Fruit fly (Drosophila melanogaster) whole organism, prepupa: ENCODE measurements around the gene HP1c.

Experiments
- Blimp-1 ChIP-seq: fragments of 200-800 bp; sonication (Bioruptor generic); optimal IDR thresholded peaks from 3 replicates; lab custom pipeline; 2017; ENCODE audit warnings: missing biosample characterization, missing genetic modification characterization, mild to moderate bottlenecking, moderate library complexity, missing genetic modification reagents
- CG10669 ChIP-seq: fragments of 200-800 bp; sonication (Bioruptor generic); optimal IDR thresholded peaks from 3 replicates; lab custom pipeline; 2018; ENCODE audit warnings: missing biosample characterization, mild to moderate bottlenecking, missing genetic modification characterization, moderate library complexity
- CG11902 ChIP-seq: fragments of 200-800 bp; sonication (Bioruptor generic); optimal IDR thresholded peaks from 3 replicates; lab custom pipeline; 2016; ENCODE audit warnings: missing biosample characterization, missing genetic modification characterization
- CG16779 ChIP-seq: fragments of 200-800 bp; sonication (Bioruptor generic); optimal IDR thresholded peaks from 3 replicates; lab custom pipeline; 2017; ENCODE audit warnings: missing biosample characterization, mild to moderate bottlenecking, missing genetic modification characterization
- CG31627 ChIP-seq: fragments of 200-800 bp; sonication (Bioruptor generic); optimal IDR thresholded peaks from 3 replicates; lab custom pipeline; 2016; ENCODE audit warnings: missing biosample characterization, missing genetic modification characterization
- CG34406 ChIP-seq: fragments of 200-800 bp; sonication (Bioruptor generic); optimal IDR thresholded peaks from 3 replicates; lab custom pipeline; 2016; ENCODE audit warnings: missing biosample characterization, missing genetic modification characterization
- CG6163 ChIP-seq: fragments of 200-800 bp; sonication (Bioruptor generic); IDR thresholded peaks from 3 replicates; pipeline ENCODE4 v1.3.6; 2022; ENCODE audit warnings: missing biosample characterization, missing genetic modification characterization
- CG6276 ChIP-seq: fragments of 200-800 bp; sonication (Bioruptor generic); optimal IDR thresholded peaks from 2 replicates; lab custom pipeline; 2017; ENCODE audit warnings: missing biosample characterization, mild to moderate bottlenecking, missing genetic modification characterization
- CG6792 ChIP-seq: fragments of 200-800 bp; sonication (Bioruptor generic); optimal IDR thresholded peaks from 3 replicates; lab custom pipeline; 2016; ENCODE audit warnings: missing biosample characterization, missing genetic modification characterization
- CG6808 ChIP-seq: fragments of 200-800 bp; sonication (Bioruptor generic); optimal IDR thresholded peaks from 3 replicates; lab custom pipeline; 2017; ENCODE audit warnings: missing biosample characterization, missing genetic modification characterization, mild to moderate bottlenecking, moderate library complexity, missing genetic modification reagents
- CG6854 ChIP-seq: fragments of 200-800 bp; sonication (Bioruptor generic); optimal IDR thresholded peaks from 2 replicates; lab custom pipeline; 2017; ENCODE audit warnings: missing biosample characterization, mild to moderate bottlenecking, missing genetic modification characterization
- CG7368 ChIP-seq: fragments of 200-800 bp; sonication (Bioruptor generic); optimal IDR thresholded peaks from 3 replicates; lab custom pipeline; 2016; ENCODE audit warnings: missing biosample characterization, missing genetic modification characterization
- CG8119 ChIP-seq: fragments of 200-800 bp; sonication (Bioruptor generic); IDR thresholded peaks from 3 replicates; pipeline ENCODE4 v1.3.6; 2022; ENCODE audit warnings: missing biosample characterization, missing genetic modification characterization
- CG8319 ChIP-seq: fragments of 200-800 bp; sonication (Bioruptor generic); optimal IDR thresholded peaks from 3 replicates; lab custom pipeline; 2016; ENCODE audit warnings: missing biosample characterization, missing genetic modification characterization
- Eip75B ChIP-seq: fragments of 200-800 bp; sonication (Bioruptor generic); optimal IDR thresholded peaks from 3 replicates; lab custom pipeline; 2016; ENCODE audit warnings: missing biosample characterization, missing genetic modification characterization
- Eip93F ChIP-seq: fragments of 200-800 bp; sonication (Bioruptor generic); optimal IDR thresholded peaks from 2 replicates; lab custom pipeline; 2016; ENCODE audit warnings: missing biosample characterization, mild to moderate bottlenecking, missing genetic modification characterization
- Ets96B ChIP-seq: fragments of 200-800 bp; optimal IDR thresholded peaks from 2 replicates; lab custom pipeline; 2019; ENCODE audit warnings: missing biosample characterization, mild to moderate bottlenecking, missing genetic modification characterization, moderate library complexity
- Hr38 ChIP-seq: sonication (Bioruptor generic); optimal IDR thresholded peaks from 2 replicates; lab custom pipeline; 2016; ENCODE audit warnings: missing biosample characterization, missing genetic modification characterization
- Hr39 ChIP-seq: fragments of 200-800 bp; sonication (Bioruptor generic); optimal IDR thresholded peaks from 2 replicates; lab custom pipeline; 2016; ENCODE audit warnings: missing biosample characterization, missing genetic modification characterization
- Hr4 ChIP-seq: fragments of 200-800 bp; sonication (Bioruptor generic); optimal IDR thresholded peaks from 3 replicates; lab custom pipeline; 2016; ENCODE audit warnings: missing biosample characterization, missing genetic modification characterization
- Met ChIP-seq: fragments of 200-800 bp; sonication (Bioruptor generic); optimal IDR thresholded peaks from 3 replicates; lab custom pipeline; 2016; ENCODE audit warnings: missing biosample characterization, missing genetic modification characterization
- OdsH ChIP-seq: fragments of 200-800 bp; sonication (Bioruptor generic); optimal IDR thresholded peaks from 3 replicates; lab custom pipeline; 2016; ENCODE audit warnings: missing biosample characterization, missing genetic modification characterization
- Sox102F ChIP-seq: fragments of 200-800 bp; sonication (Bioruptor generic); optimal IDR thresholded peaks from 2 replicates; lab custom pipeline; 2016; ENCODE audit warnings: missing biosample characterization, mild to moderate bottlenecking, missing genetic modification characterization
- Sox14 ChIP-seq: fragments of 200-800 bp; sonication (Bioruptor generic); optimal IDR thresholded peaks from 3 replicates; lab custom pipeline; 2016; ENCODE audit warnings: missing biosample characterization, missing genetic modification characterization
- achi ChIP-seq: fragments of 200-800 bp; sonication (Bioruptor generic); optimal IDR thresholded peaks from 3 replicates; lab custom pipeline; 2016; ENCODE audit warnings: missing biosample characterization, missing genetic modification characterization
- cyc ChIP-seq: fragments of 200-800 bp; sonication (Bioruptor generic); optimal IDR thresholded peaks from 3 replicates; lab custom pipeline; 2016; ENCODE audit warnings: missing biosample characterization, missing genetic modification characterization
- dac ChIP-seq: fragments of 200-800 bp; sonication (Bioruptor generic); optimal IDR thresholded peaks from 2 replicates; lab custom pipeline; 2017; ENCODE audit warnings: missing biosample characterization, mild to moderate bottlenecking, missing genetic modification characterization
- dsx ChIP-seq: fragments of 200-800 bp; optimal IDR thresholded peaks from 3 replicates; lab custom pipeline; 2019; ENCODE audit warnings: missing biosample characterization, mild to moderate bottlenecking, missing genetic modification characterization, moderate library complexity; ENCODE audit not compliant: poor library complexity, severe bottlenecking
- esn ChIP-seq: fragments of 200-800 bp; sonication (Bioruptor generic); optimal IDR thresholded peaks from 2 replicates; lab custom pipeline; 2016; ENCODE audit warnings: missing biosample characterization, mild to moderate bottlenecking, missing genetic modification characterization, moderate library complexity
- fd59A ChIP-seq: fragments of 200-800 bp; sonication (Bioruptor generic); optimal IDR thresholded peaks from 2 replicates; lab custom pipeline; 2017; ENCODE audit warnings: missing biosample characterization, mild to moderate bottlenecking, missing genetic modification characterization, missing genetic modification reagents
- fd85E ChIP-seq: fragments of 200-800 bp; sonication (Bioruptor generic); optimal IDR thresholded peaks from 3 replicates; lab custom pipeline; 2016; ENCODE audit warnings: missing biosample characterization, missing genetic modification characterization
- fkh ChIP-seq: fragments of 200-800 bp; sonication (Bioruptor generic); optimal IDR thresholded peaks from 3 replicates; lab custom pipeline; 2017; ENCODE audit warnings: missing biosample characterization, mild to moderate bottlenecking, missing genetic modification characterization, moderate library complexity
- lz ChIP-seq: fragments of 200-800 bp; sonication (Bioruptor generic); optimal IDR thresholded peaks from 3 replicates; lab custom pipeline; 2016; ENCODE audit warnings: missing biosample characterization, missing genetic modification characterization
- net ChIP-seq: fragments of 200-800 bp; sonication (Bioruptor generic); optimal IDR thresholded peaks from 3 replicates; lab custom pipeline; 2016; ENCODE audit warnings: missing biosample characterization, missing genetic modification characterization
- pdm3 ChIP-seq: fragments of 200-800 bp; sonication (Bioruptor generic); optimal IDR thresholded peaks from 3 replicates; lab custom pipeline; 2016; ENCODE audit warnings: missing biosample characterization, missing genetic modification characterization
- salr ChIP-seq, 2 experiments: fragments of 200-800 bp; sonication (Bioruptor generic); optimal IDR thresholded peaks; 3 replicates each; lab custom pipeline; 2016 to 2018; ENCODE audit warnings: missing biosample characterization in 2 of 2, missing genetic modification characterization in 2 of 2, mild to moderate bottlenecking in 1 of 2
- spab ChIP-seq: fragments of 200-800 bp; sonication (Bioruptor generic); optimal IDR thresholded peaks from 2 replicates; lab custom pipeline; 2017; ENCODE audit warnings: missing biosample characterization, mild to moderate bottlenecking, missing genetic modification characterization, missing genetic modification reagents
- ss ChIP-seq, 2 experiments: fragments of 200-800 bp; sonication (Bioruptor generic); optimal IDR thresholded peaks; 2 replicates in 1 of 2; 3 replicates in 1 of 2; lab custom pipeline; 2017 to 2018; ENCODE audit warnings: mild to moderate bottlenecking in 2 of 2, missing biosample characterization in 2 of 2, missing genetic modification characterization in 2 of 2, moderate library complexity in 1 of 2
- svp ChIP-seq: fragments of 200-800 bp; sonication (Bioruptor generic); peaks from one replicate; lab custom pipeline; 2016; ENCODE audit warnings: missing biosample characterization, missing genetic modification characterization
- topi ChIP-seq: fragments of 200-800 bp; sonication (Bioruptor generic); optimal IDR thresholded peaks from 3 replicates; lab custom pipeline; 2016; ENCODE audit warnings: missing biosample characterization, missing genetic modification characterization

Gene HP1c

DNA sequence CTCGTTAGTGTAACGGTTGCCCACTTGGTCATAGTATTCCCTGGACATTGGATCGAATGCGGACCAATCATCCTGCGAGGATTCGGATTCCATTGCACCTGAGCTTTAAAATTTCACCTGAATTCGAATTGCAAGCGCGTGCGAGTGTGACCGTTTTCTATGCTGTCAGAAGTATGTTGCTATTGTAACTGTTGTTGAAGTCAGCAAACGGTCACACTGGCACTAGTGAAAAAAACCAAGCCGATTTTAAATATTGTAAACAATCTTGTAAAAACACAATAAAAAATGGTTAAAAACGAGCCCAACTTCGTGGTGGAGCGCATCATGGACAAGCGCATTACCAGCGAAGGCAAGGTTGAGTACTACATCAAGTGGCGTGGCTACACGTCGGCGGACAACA lies at the start of gene HP1c, which contains the start of gene vret:
Gene HP1c, plus strand, starts transcription at position 189 of the 400 bp plus-strand sequence.
Gene vret, minus strand, starts transcription at position 150 of the 400 bp plus-strand sequence.
- TF ChIP-seq fd85E (GFP tag; lab: Kevin White, UChicago) (no peak), CG8319 (GFP tag; lab: Kevin White, UChicago) (no peak), fd59A (no peak), esn (no peak), Sox102F (GFP tag; lab: Kevin White, UChicago) (no peak), Hr4 (GFP tag; lab: Kevin White, UChicago) (no peak), CG8119 (no peak), achi (no peak), pdm3 (GFP tag; lab: Kevin White, UChicago) (no peak), Eip75B (no peak), Ets96B (tag; lab: Kevin White, UChicago) (no peak), spab (GFP tag; lab: Kevin White, UChicago) (no peak), Blimp-1 (no peak)

DNA sequence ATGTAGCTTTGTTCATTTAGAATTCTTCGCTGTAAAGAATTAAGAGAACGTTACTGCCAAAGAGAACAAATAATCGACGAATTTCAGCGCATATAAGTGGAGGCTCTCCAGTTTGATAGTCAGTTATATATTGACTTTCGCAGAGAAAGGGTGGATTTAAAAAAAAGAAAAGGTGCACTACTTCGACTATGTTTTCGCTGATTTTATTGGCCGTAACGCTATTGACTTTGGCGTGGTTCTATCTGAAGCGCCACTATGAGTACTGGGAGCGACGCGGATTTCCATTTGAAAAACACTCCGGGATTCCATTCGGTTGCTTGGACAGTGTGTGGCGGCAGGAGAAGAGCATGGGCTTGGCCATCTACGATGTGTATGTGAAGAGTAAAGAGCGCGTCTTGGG lies 47.2 kb upstream of the HP1c start, which contains the start of gene Cyp6d4:
Gene Cyp6d4, plus strand, starts transcription at position 112 of the 400 bp plus-strand sequence.
- TF ChIP-seq Met (GFP tag; lab: Kevin White, UChicago) = no peak
- TF ChIP-seq fkh = no peak
- TF ChIP-seq lz (GFP tag; lab: Kevin White, UChicago) = no peak
- TF ChIP-seq CG11902 (GFP tag; lab: Kevin White, UChicago) = no peak
- no peak for TF ChIP-seq CG6276 (GFP tag; lab: Kevin White, UChicago)
- TF ChIP-seq svp (GFP tag; lab: Kevin White, UChicago) = no peak
- TF ChIP-seq Sox102F (GFP tag; lab: Kevin White, UChicago) = no peak
- no peak for TF ChIP-seq Sox14 (GFP tag; lab: Kevin White, UChicago)
- TF ChIP-seq dac (GFP tag; lab: Kevin White, UChicago) = no peak
- no peak for TF ChIP-seq net (GFP tag; lab: Kevin White, UChicago)
- TF ChIP-seq topi (GFP tag; lab: Kevin White, UChicago) = no peak
- no peak for TF ChIP-seq salr (GFP tag; optimal IDR thresholded peaks at IDR 0.05; lab: Kevin White, UChicago)
- TF ChIP-seq ss (GFP tag; optimal IDR thresholded peaks at IDR 0.05; lab: Kevin White, UChicago) = no peak
- TF ChIP-seq OdsH (GFP tag; lab: Kevin White, UChicago) = no peak
- no peak for TF ChIP-seq CG10669 (GFP tag; lab: Kevin White, UChicago)
- no peak for TF ChIP-seq Hr39 (GFP tag; lab: Kevin White, UChicago)
- TF ChIP-seq cyc (GFP tag; lab: Kevin White, UChicago) = no peak

DNA sequence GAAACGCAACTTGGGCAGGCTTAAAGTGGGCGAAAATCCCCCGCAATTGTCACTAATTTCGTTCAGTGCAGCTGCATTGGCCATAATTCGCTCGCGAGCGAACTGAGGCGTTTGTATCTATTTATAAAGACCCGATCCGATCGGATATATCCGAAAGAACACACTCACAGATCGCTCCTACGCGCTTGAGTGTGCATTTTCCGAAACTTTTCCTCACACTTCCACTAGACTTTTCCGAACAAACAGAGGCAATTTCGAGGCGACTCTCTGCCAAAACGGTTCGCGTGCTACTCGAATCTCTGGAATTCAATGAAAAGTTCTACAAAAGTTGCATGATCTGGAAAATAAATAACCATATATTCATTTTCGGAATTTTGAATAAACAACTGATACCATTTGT lies 43.6 kb upstream of the HP1c start, which contains the start of the genes CG6972 and CCAP:
Gene CG6972, plus strand, starts transcription at position 215 of the 400 bp plus-strand sequence.
Gene CCAP, minus strand, starts transcription at position 292 of the 400 bp plus-strand sequence.
- TF ChIP-seq CG31627 (GFP tag; lab: Kevin White, UChicago) (no peak), spab (GFP tag; lab: Kevin White, UChicago) (no peak), Met (GFP tag; lab: Kevin White, UChicago) (no peak), CG6792 (GFP tag; lab: Kevin White, UChicago) (no peak), CG7368 (GFP tag; lab: Kevin White, UChicago) (no peak), CG34406 (GFP tag; lab: Kevin White, UChicago) (no peak), CG6854 (GFP tag; lab: Kevin White, UChicago) (no peak), OdsH (GFP tag; lab: Kevin White, UChicago) (no peak), fkh (no peak), topi (GFP tag; lab: Kevin White, UChicago) (no peak), Hr38 (no peak), CG6808 (GFP tag; lab: Kevin White, UChicago) (no peak), Eip93F (no peak), lz (GFP tag; lab: Kevin White, UChicago) (no peak), CG11902 (GFP tag; lab: Kevin White, UChicago) (no peak), dsx (GFP tag; lab: Kevin White, UChicago) (no peak), CG16779 (tag; lab: Kevin White, UChicago) (no peak), CG6163 (no peak), CG10669 (GFP tag; lab: Kevin White, UChicago) (no peak), Eip75B (no peak)
